Fruit fly (Drosophila melanogaster) whole organism, embryonic: ENCODE measurements around the gene ninaC.

Experiments
- Awh ChIP-seq: fragments of 200-800 bp; sonication (Bioruptor generic); IDR thresholded peaks from 2 replicates; pipeline ENCODE4, ENCODE4 v1.3.6; 2022; ENCODE audit warnings: missing biosample characterization, missing genetic modification characterization
- Bdp1 ChIP-seq: fragments of 200-800 bp; sonication (Bioruptor generic); optimal IDR thresholded peaks from 3 replicates; lab custom pipeline; 2016; ENCODE audit warnings: missing biosample characterization, missing genetic modification characterization
- CG12942 ChIP-seq: fragments of 200-800 bp; sonication (Bioruptor generic); optimal IDR thresholded peaks from 3 replicates; lab custom pipeline; 2016; ENCODE audit warnings: missing biosample characterization, missing genetic modification characterization
- CG13123 ChIP-seq: fragments of 200-800 bp; sonication (Bioruptor generic); optimal IDR thresholded peaks from 2 replicates; lab custom pipeline; 2016; ENCODE audit warnings: missing biosample characterization, missing genetic modification characterization
- CG14860 ChIP-seq: fragments of 200-800 bp; sonication (Bioruptor generic); IDR thresholded peaks from 3 replicates; pipeline ENCODE4 v1.3.6; 2022; ENCODE audit warnings: missing biosample characterization, missing genetic modification characterization; ENCODE audit not compliant: partially characterized antibody
- CG15479 ChIP-seq: fragments of 200-800 bp; sonication (Bioruptor generic); optimal IDR thresholded peaks from 3 replicates; lab custom pipeline; 2019; ENCODE audit warnings: missing biosample characterization, mild to moderate bottlenecking, missing genetic modification characterization, moderate library complexity
- CG17359 ChIP-seq: fragments of 200-800 bp; sonication (Bioruptor generic); optimal IDR thresholded peaks from 3 replicates; lab custom pipeline; 2018; ENCODE audit warnings: missing biosample characterization, mild to moderate bottlenecking, missing genetic modification characterization, moderate library complexity
- CG17829 ChIP-seq: fragments of 200-800 bp; optimal IDR thresholded peaks from 2 replicates; lab custom pipeline; 2019; ENCODE audit warnings: missing biosample characterization, mild to moderate bottlenecking, missing genetic modification characterization, moderate library complexity
- CG18476 ChIP-seq: fragments of 200-800 bp; sonication (Bioruptor generic); optimal IDR thresholded peaks from 2 replicates; lab custom pipeline; 2016; ENCODE audit warnings: missing biosample characterization, mild to moderate bottlenecking, missing genetic modification characterization
- CG2202 ChIP-seq: fragments of 200-800 bp; sonication (Bioruptor generic); optimal IDR thresholded peaks from 2 replicates; lab custom pipeline; 2018; ENCODE audit warnings: missing biosample characterization, mild to moderate bottlenecking, missing genetic modification characterization
- CG30403 ChIP-seq: fragments of 200-800 bp; sonication (Bioruptor generic); optimal IDR thresholded peaks from 3 replicates; lab custom pipeline; 2016; ENCODE audit warnings: missing biosample characterization, missing genetic modification characterization
- CG4854 ChIP-seq: fragments of 200-800 bp; sonication (Bioruptor generic); optimal IDR thresholded peaks from 2 replicates; lab custom pipeline; 2016; ENCODE audit warnings: missing biosample characterization, missing genetic modification characterization, inconsistent platforms
- CG6272 ChIP-seq: fragments of 200-800 bp; sonication (Bioruptor generic); IDR thresholded peaks from 2 replicates; pipeline ENCODE4 v1.3.6; 2022; ENCODE audit warnings: missing biosample characterization, missing genetic modification characterization
- CG7372 ChIP-seq: fragments of 200-800 bp; sonication (Bioruptor generic); IDR thresholded peaks from 2 replicates; pipeline ENCODE4 v1.3.6; 2022; ENCODE audit warnings: missing biosample characterization, missing genetic modification characterization
- Camta ChIP-seq: fragments of 200-800 bp; sonication (Bioruptor generic); optimal IDR thresholded peaks from 2 replicates; lab custom pipeline; 2016; ENCODE audit warnings: missing biosample characterization, missing genetic modification characterization
- D19B ChIP-seq: fragments of 200-800 bp; sonication (Bioruptor generic); optimal IDR thresholded peaks from 2 replicates; lab custom pipeline; 2017; ENCODE audit warnings: missing biosample characterization, mild to moderate bottlenecking, missing genetic modification characterization
- Gsc ChIP-seq: fragments of 200-800 bp; sonication (Bioruptor generic); IDR thresholded peaks from 2 replicates; pipeline ENCODE4 v1.3.6; 2022; ENCODE audit warnings: missing biosample characterization, missing genetic modification characterization
- HHEX ChIP-seq: fragments of 200-800 bp; sonication (Bioruptor generic); optimal IDR thresholded peaks from 3 replicates; lab custom pipeline; 2017; ENCODE audit warnings: missing biosample characterization, mild to moderate bottlenecking, missing genetic modification characterization, missing genetic modification reagents
- Hmr ChIP-seq: fragments of 200-800 bp; sonication (Bioruptor generic); optimal IDR thresholded peaks from 3 replicates; lab custom pipeline; 2017; ENCODE audit warnings: mild to moderate bottlenecking, missing biosample characterization, missing genetic modification reagents, missing genetic modification characterization
- Mad ChIP-seq: fragments of 200-800 bp; sonication (Bioruptor generic); optimal IDR thresholded peaks from 2 replicates; lab custom pipeline; 2016; ENCODE audit warnings: missing biosample characterization, missing genetic modification characterization
- NK7.1 ChIP-seq: fragments of 200-800 bp; sonication (Bioruptor generic); optimal IDR thresholded peaks from 3 replicates; lab custom pipeline; 2016; ENCODE audit warnings: missing biosample characterization, missing genetic modification characterization
- Opbp ChIP-seq: fragments of 200-800 bp; sonication (Bioruptor generic); IDR thresholded peaks from 3 replicates; pipeline ENCODE4 v1.3.6; 2022; ENCODE audit warnings: missing biosample characterization, missing genetic modification characterization; ENCODE audit not compliant: partially characterized antibody
- PHDP ChIP-seq: fragments of 200-800 bp; sonication (Bioruptor generic); optimal IDR thresholded peaks from 3 replicates; lab custom pipeline; 2018; ENCODE audit warnings: missing biosample characterization, mild to moderate bottlenecking, missing genetic modification characterization, moderate library complexity
- Ptx1 ChIP-seq: fragments of 200-800 bp; sonication (Bioruptor generic); IDR thresholded peaks from 2 replicates; pipeline ENCODE4 v1.3.6; 2022; ENCODE audit warnings: missing biosample characterization, missing genetic modification characterization
- Ravus ChIP-seq: fragments of 200-800 bp; sonication (Bioruptor generic); IDR thresholded peaks from 2 replicates; pipeline ENCODE4 v1.3.6; 2022; ENCODE audit warnings: missing biosample characterization, missing genetic modification characterization
- Sox102F ChIP-seq: fragments of 200-800 bp; sonication (Bioruptor generic); optimal IDR thresholded peaks from 2 replicates; lab custom pipeline; 2018; ENCODE audit warnings: missing biosample characterization, mild to moderate bottlenecking, missing genetic modification characterization, moderate library complexity
- aop ChIP-seq: fragments of 200-800 bp; sonication (Bioruptor generic); IDR thresholded peaks from 2 replicates; pipeline ENCODE4 v1.3.6; 2022; ENCODE audit warnings: missing biosample characterization, missing genetic modification characterization
- bsh ChIP-seq, 2 experiments: fragments of 200-800 bp; sonication (Bioruptor generic); optimal IDR thresholded peaks; 2 replicates each; lab custom pipeline; 2017 to 2018; ENCODE audit warnings: mild to moderate bottlenecking in 2 of 2, missing biosample characterization in 2 of 2, missing genetic modification characterization in 2 of 2, moderate library complexity in 1 of 2
- caup ChIP-seq: fragments of 200-800 bp; sonication (Bioruptor generic); optimal IDR thresholded peaks from 3 replicates; lab custom pipeline; 2017; ENCODE audit warnings: missing biosample characterization, mild to moderate bottlenecking, missing genetic modification characterization, moderate library complexity; ENCODE audit not compliant: severe bottlenecking
- ewg ChIP-seq: fragments of 200-800 bp; sonication (Bioruptor generic); optimal IDR thresholded peaks from 3 replicates; lab custom pipeline; 2017; ENCODE audit warnings: mild to moderate bottlenecking, missing biosample characterization, missing genetic modification reagents, missing genetic modification characterization
- ftz-f1 ChIP-seq: fragments of 200-800 bp; sonication (Bioruptor generic); optimal IDR thresholded peaks from 2 replicates; lab custom pipeline; 2016; ENCODE audit warnings: missing biosample characterization, missing genetic modification characterization
- gfzf ChIP-seq: fragments of 200-800 bp; sonication (Bioruptor generic); optimal IDR thresholded peaks from 2 replicates; lab custom pipeline; 2016; ENCODE audit warnings: missing biosample characterization, mild to moderate bottlenecking, missing genetic modification characterization, moderate library complexity
- her ChIP-seq: fragments of 200-800 bp; sonication (Bioruptor generic); optimal IDR thresholded peaks from 2 replicates; lab custom pipeline; 2016; ENCODE audit warnings: missing biosample characterization, missing genetic modification characterization
- insv ChIP-seq, 2 experiments: fragments of 200-800 bp; sonication (Bioruptor generic); optimal IDR thresholded peaks; 3 replicates each; lab custom pipeline; 2016 to 2018; ENCODE audit warnings: missing biosample characterization in 2 of 2, missing genetic modification characterization in 2 of 2
- kah ChIP-seq: fragments of 200-800 bp; sonication (Bioruptor generic); optimal IDR thresholded peaks from 2 replicates; lab custom pipeline; 2018; ENCODE audit warnings: missing biosample characterization, mild to moderate bottlenecking, missing genetic modification characterization
- mirr ChIP-seq: fragments of 200-800 bp; sonication (Bioruptor generic); optimal IDR thresholded peaks from 3 replicates; lab custom pipeline; 2018; ENCODE audit warnings: missing biosample characterization, mild to moderate bottlenecking, missing genetic modification characterization
- oc ChIP-seq: fragments of 200-800 bp; sonication (Bioruptor generic); optimal IDR thresholded peaks from 2 replicates; lab custom pipeline; 2018; ENCODE audit warnings: missing biosample characterization, mild to moderate bottlenecking, missing genetic modification characterization, moderate library complexity
- pan ChIP-seq, 4 experiments: fragments of >200 bp in 3 of 4; fragments of 200-800 bp in 1 of 4; sonication (Bioruptor generic) in 1 of 4; optimal IDR thresholded peaks in 3 of 4; IDR thresholded peaks in 1 of 4; 2 replicates each; pipeline versions ENCODE4 v1.3.6 to Lab custom; 2017 to 2022; ENCODE audit warnings: missing biosample characterization in 2 of 4, missing genetic modification characterization in 2 of 4, mixed read lengths in 1 of 4
- repo ChIP-seq: fragments of 200-800 bp; sonication (Bioruptor generic); optimal IDR thresholded peaks from 2 replicates; lab custom pipeline; 2016; ENCODE audit warnings: missing biosample characterization, missing genetic modification characterization
- scrt ChIP-seq: fragments of 200-800 bp; sonication (Bioruptor generic); optimal IDR thresholded peaks from 2 replicates; lab custom pipeline; 2018; ENCODE audit warnings: missing biosample characterization, mild to moderate bottlenecking, missing genetic modification characterization, moderate library complexity
- sens ChIP-seq: fragments of 200-800 bp; sonication (Bioruptor generic); peaks from one replicate; lab custom pipeline; 2016; ENCODE audit warnings: missing biosample characterization, missing genetic modification characterization
- sisA ChIP-seq: fragments of 200-800 bp; sonication (Bioruptor generic); IDR thresholded peaks from 2 replicates; pipeline ENCODE4 v1.3.6; 2022; ENCODE audit warnings: missing biosample characterization, missing genetic modification characterization
- sna ChIP-seq: fragments of 200-800 bp; sonication (Bioruptor generic); IDR thresholded peaks from 2 replicates; pipeline ENCODE4 v1.3.6; 2022; ENCODE audit warnings: missing biosample characterization, missing genetic modification characterization; ENCODE audit not compliant: partially characterized antibody
- ttk ChIP-seq: fragments of 200-800 bp; sonication (Bioruptor generic); IDR thresholded peaks from 2 replicates; pipeline ENCODE4 v2.1.2; 2022; ENCODE audit warnings: missing biosample characterization, missing genetic modification characterization
- tup ChIP-seq: fragments of 200-800 bp; sonication (Bioruptor generic); optimal IDR thresholded peaks from 2 replicates; lab custom pipeline; 2016; ENCODE audit warnings: missing biosample characterization, mild to moderate bottlenecking, missing genetic modification characterization, moderate library complexity
- vnd ChIP-seq: fragments of 200-800 bp; sonication (Bioruptor generic); IDR thresholded peaks from 3 replicates; pipeline ENCODE4 v1.3.6; 2022; ENCODE audit warnings: missing biosample characterization, missing genetic modification characterization; ENCODE audit not compliant: partially characterized antibody
- vvl ChIP-seq: fragments of 200-800 bp; sonication (Bioruptor generic); IDR thresholded peaks from 2 replicates; pipeline ENCODE4 v1.3.6; 2022; ENCODE audit warnings: missing biosample characterization, missing genetic modification characterization
- zen2 ChIP-seq: fragments of 200-800 bp; sonication (Bioruptor generic); IDR thresholded peaks from 3 replicates; pipeline ENCODE4 v1.3.6; 2022; ENCODE audit warnings: missing biosample characterization, missing genetic modification characterization; ENCODE audit not compliant: partially characterized antibody

The ninaC gene

dm6 chr2L:7424907-7425689 is 47.6 kb downstream of the ninaC start (continued):
- no peak for TF ChIP-seq pan (optimal IDR thresholded peaks at IDR 0.05; lab: Kevin White, UChicago)
- peak in 1 of 2 experiments; percentile 51 for TF ChIP-seq pan (GFP tag; optimal IDR thresholded peaks at IDR 0.05 in 1 of 2, IDR thresholded peaks at IDR 0.05 in 1 of 2)
- peak; percentile 52 for TF ChIP-seq Ravus (GFP tag; lab: Robert Waterston, UW)
- TF ChIP-seq bsh (GFP tag; optimal IDR thresholded peaks at IDR 0.05; lab: Kevin White, UChicago) = no peak
- TF ChIP-seq ttk (GFP tag; lab: Robert Waterston, UW) = no peak
- TF ChIP-seq Hmr (GFP tag; lab: Kevin White, UChicago) = peak; percentile 85
- no peak for TF ChIP-seq CG17829 (tag; lab: Kevin White, UChicago)
- TF ChIP-seq vnd (GFP tag; lab: Robert Waterston, UW) = no peak
- TF ChIP-seq Ptx1 (GFP tag; lab: Robert Waterston, UW) = peak; percentile 47; the same call in 1 of the 2 replicates
- TF ChIP-seq CG17359 = peak; percentile 12
- TF ChIP-seq CG4854 (GFP tag; lab: Kevin White, UChicago) = no peak
- peak; percentile 29 for TF ChIP-seq repo (GFP tag; lab: Kevin White, UChicago)
- TF ChIP-seq CG30403 (GFP tag; lab: Kevin White, UChicago) = peak; percentile 58
- no peak for TF ChIP-seq insv (GFP tag; optimal IDR thresholded peaks at IDR 0.05; lab: Kevin White, UChicago)
- no peak for TF ChIP-seq kah (GFP tag; lab: Kevin White, UChicago)
- no peak for TF ChIP-seq oc (tag; lab: Kevin White, UChicago)
- TF ChIP-seq sisA (GFP tag; lab: Robert Waterston, UW) = peak; percentile 51
- no peak for TF ChIP-seq Mad (GFP tag; lab: Kevin White, UChicago)
- TF ChIP-seq PHDP (tag; lab: Kevin White, UChicago) = peak; percentile 54
- no peak for TF ChIP-seq gfzf (GFP tag; lab: Kevin White, UChicago)
- TF ChIP-seq vvl (GFP tag; lab: Robert Waterston, UW) = peak; percentile 68; the same call in 1 of the 2 replicates
- TF ChIP-seq CG7372 (GFP tag; lab: Robert Waterston, UW) = 0 out of 2 replicates have a peak, but pooled peaks have one; percentile 42
- no peak for TF ChIP-seq sna (GFP tag; lab: Robert Waterston, UW)
- TF ChIP-seq ewg = no peak
- TF ChIP-seq tup (GFP tag; lab: Kevin White, UChicago) = no peak
- TF ChIP-seq ftz-f1 (GFP tag; lab: Kevin White, UChicago) = peak; percentile 50
- TF ChIP-seq sens (GFP tag; lab: Kevin White, UChicago) = peak; percentile 26
- no peak for TF ChIP-seq CG15479 (GFP tag; lab: Kevin White, UChicago)
- no peak for TF ChIP-seq CG14860 (GFP tag; lab: Robert Waterston, UW)
- TF ChIP-seq CG6272 (GFP tag; lab: Robert Waterston, UW) = 0 out of 2 replicates have a peak, but pooled peaks have one; percentile 29
- TF ChIP-seq Sox102F (GFP tag; lab: Kevin White, UChicago) = peak; percentile 32
- TF ChIP-seq CG12942 (GFP tag; lab: Kevin White, UChicago) = peak; percentile 6
- no peak for TF ChIP-seq CG2202
- TF ChIP-seq D19B (GFP tag; lab: Kevin White, UChicago) = peak; percentile 55
- peak; percentile 39 for TF ChIP-seq NK7.1
- TF ChIP-seq mirr (GFP tag; lab: Kevin White, UChicago) = no peak
- peak; percentile 14 for TF ChIP-seq HHEX (GFP tag; lab: Kevin White, UChicago)
- no peak for TF ChIP-seq Awh (GFP tag; lab: Robert Waterston, UW)
- TF ChIP-seq scrt (GFP tag; lab: Kevin White, UChicago) = peak; percentile 49
- no peak for TF ChIP-seq CG13123 (GFP tag; lab: Kevin White, UChicago)
- TF ChIP-seq her (GFP tag; lab: Kevin White, UChicago) = peak; percentile 76
- peak; percentile 75 for TF ChIP-seq caup (GFP tag; lab: Kevin White, UChicago)
- TF ChIP-seq aop (GFP tag; lab: Robert Waterston, UW) = no peak
- no peak for TF ChIP-seq Bdp1 (GFP tag; lab: Kevin White, UChicago)
- no peak for TF ChIP-seq Camta
- no peak for TF ChIP-seq CG18476 (GFP tag; lab: Kevin White, UChicago)
- TF ChIP-seq Opbp = no peak
- TF ChIP-seq zen2 (GFP tag; lab: Robert Waterston, UW) = no peak
- no peak for TF ChIP-seq Gsc (GFP tag; lab: Robert Waterston, UW)
